Worm (Caenorhabditis elegans) whole organism, early embryonic: ENCODE results near the gene R09D1.14.

Experiments used
- ama-1 ChIP-seq: fragments of 150-350 bp; optimal IDR thresholded peaks from 2 replicates; lab custom pipeline; 2014
- ets-7 ChIP-seq: sonication (generic microtip); optimal IDR thresholded peaks from 2 replicates; lab custom pipeline; 2016; ENCODE audit warnings: missing genotype, missing genetic modification characterization, missing compliant biosample characterization
- flt-1 ChIP-seq: fragments of 200-800 bp; sonication (Bioruptor generic); IDR thresholded peaks from 2 replicates; pipeline ENCODE4 v1.3.6; 2022; ENCODE audit warnings: missing genetic modification characterization, missing compliant biosample characterization
- hmbx-1 ChIP-seq: sonication (generic microtip); optimal IDR thresholded peaks from 2 replicates; lab custom pipeline; 2016; ENCODE audit warnings: mild to moderate bottlenecking, missing genetic modification characterization, missing compliant biosample characterization
- hnd-1 ChIP-seq: sonication (generic microtip); optimal IDR thresholded peaks from 2 replicates; lab custom pipeline; 2016; ENCODE audit warnings: missing genetic modification characterization, missing compliant biosample characterization
- pes-1 ChIP-seq: fragments of 200-800 bp; sonication (Bioruptor generic); IDR thresholded peaks from 2 replicates; pipeline ENCODE4 v1.3.6; 2022; ENCODE audit warnings: missing genetic modification reagents, missing genetic modification characterization, missing compliant biosample characterization
- tbx-37 ChIP-seq: fragments of 200-800 bp; sonication (Bioruptor generic); conservative IDR thresholded peaks from 2 replicates; pipeline ENCODE4 v1.3.6; 2022; ENCODE audit warnings: missing genetic modification reagents, missing genetic modification characterization, missing compliant biosample characterization

ce11 chrII:9497309-9497708, 37.9 kb upstream of the R09D1.14 start:
- no peak for TF ChIP-seq hnd-1
- no peak for TF ChIP-seq ama-1 (lab: Kevin White, UChicago)
- no peak for TF ChIP-seq ets-7 (tag; lab: Kevin White, UChicago)
- no peak for TF ChIP-seq pes-1
- no peak for TF ChIP-seq tbx-37 (GFP tag; lab: Robert Waterston, UW)
- no peak for TF ChIP-seq flt-1 (GFP tag; lab: Robert Waterston, UW)
- no peak for TF ChIP-seq hmbx-1 (tag; lab: Kevin White, UChicago)
